Worm (Caenorhabditis elegans) whole organism, mixed stage, embryonic: Measurements from ENCODE around the gene C25E10.4.

Experiments
- blmp-1 ChIP-seq: fragments of 150-350 bp; optimal IDR thresholded peaks from 2 replicates; lab custom pipeline; 2014; ENCODE audit warnings: missing biosample characterization, missing genetic modification characterization
- ceh-39 ChIP-seq: fragments of 150-350 bp; optimal IDR thresholded peaks from 2 replicates; lab custom pipeline; 2014; ENCODE audit warnings: missing biosample characterization, missing genetic modification characterization
- ceh-43 ChIP-seq: fragments of 200-800 bp; sonication (Bioruptor generic); optimal IDR thresholded peaks from 2 replicates; lab custom pipeline; 2018; ENCODE audit warnings: mild to moderate bottlenecking, missing genetic modification characterization, moderate library complexity, missing compliant biosample characterization
- ceh-83 ChIP-seq: fragments of 200-800 bp; sonication (Bioruptor generic); optimal IDR thresholded peaks from 2 replicates; lab custom pipeline; 2018; ENCODE audit warnings: mild to moderate bottlenecking, missing genetic modification characterization, missing compliant biosample characterization
- ces-1 ChIP-seq: fragments of 150-350 bp; optimal IDR thresholded peaks from 2 replicates; lab custom pipeline; 2014; ENCODE audit warnings: missing biosample characterization, missing genetic modification reagents, missing genetic modification characterization
- cnd-1 ChIP-seq: fragments of 200-800 bp; sonication (Bioruptor generic); optimal IDR thresholded peaks from 2 replicates; lab custom pipeline; 2018; ENCODE audit warnings: mild to moderate bottlenecking, missing genetic modification characterization, missing compliant biosample characterization
- drap-1 ChIP-seq: fragments of 200-800 bp; sonication (Bioruptor generic); optimal IDR thresholded peaks from 3 replicates; lab custom pipeline; 2018; ENCODE audit warnings: mild to moderate bottlenecking, missing genetic modification characterization, missing compliant biosample characterization
- elt-3 ChIP-seq: fragments of 150-350 bp; optimal IDR thresholded peaks from 2 replicates; lab custom pipeline; 2014; ENCODE audit warnings: missing biosample characterization, missing genetic modification characterization
- flh-1 ChIP-seq: fragments of 200-800 bp; sonication (Bioruptor generic); optimal IDR thresholded peaks from 2 replicates; lab custom pipeline; 2018; ENCODE audit warnings: mild to moderate bottlenecking, missing genetic modification characterization, moderate library complexity, missing compliant biosample characterization
- ham-2 ChIP-seq: fragments of 200-800 bp; sonication (Bioruptor generic); optimal IDR thresholded peaks from 2 replicates; lab custom pipeline; 2018; ENCODE audit warnings: mild to moderate bottlenecking, missing genetic modification characterization, missing compliant biosample characterization
- hlh-1 ChIP-seq: fragments of 150-350 bp; optimal IDR thresholded peaks from 2 replicates; lab custom pipeline; 2014; ENCODE audit warnings: missing biosample characterization, missing genetic modification reagents, missing genetic modification characterization
- lin-13 ChIP-seq: fragments of 150-350 bp; optimal IDR thresholded peaks from 2 replicates; lab custom pipeline; 2014; ENCODE audit warnings: missing biosample characterization, missing genetic modification characterization
- lin-32 ChIP-seq: fragments of 200-800 bp; sonication (Bioruptor generic); optimal IDR thresholded peaks from 2 replicates; lab custom pipeline; 2018; ENCODE audit warnings: mild to moderate bottlenecking, missing genetic modification characterization, missing compliant biosample characterization
- lsy-2 ChIP-seq: fragments of 150-350 bp; optimal IDR thresholded peaks from 2 replicates; lab custom pipeline; 2014; ENCODE audit warnings: missing biosample characterization, missing genetic modification characterization
- mab-5 ChIP-seq: fragments of 150-350 bp; optimal IDR thresholded peaks from 2 replicates; lab custom pipeline; 2014; ENCODE audit warnings: missing biosample characterization, missing genetic modification characterization
- mls-2 ChIP-seq: sonication (generic microtip); optimal IDR thresholded peaks from 2 replicates; lab custom pipeline; 2016; ENCODE audit warnings: mild to moderate bottlenecking, missing genetic modification characterization, moderate library complexity, missing compliant biosample characterization
- nhr-12 ChIP-seq: fragments of 150-350 bp; optimal IDR thresholded peaks from 2 replicates; lab custom pipeline; 2014; ENCODE audit warnings: missing biosample characterization, missing genetic modification characterization
- nhr-2 ChIP-seq: fragments of 150-350 bp; optimal IDR thresholded peaks from 2 replicates; lab custom pipeline; 2014; ENCODE audit warnings: missing biosample characterization, missing genetic modification characterization
- nhr-237 ChIP-seq: fragments of 150-350 bp; optimal IDR thresholded peaks from 2 replicates; lab custom pipeline; 2014; ENCODE audit warnings: missing biosample characterization, missing genetic modification characterization
- nhr-28 ChIP-seq: fragments of 150-350 bp; optimal IDR thresholded peaks from 2 replicates; lab custom pipeline; 2014; ENCODE audit warnings: missing biosample characterization, missing genetic modification characterization
- nhr-76 ChIP-seq: sonication (generic microtip); optimal IDR thresholded peaks from 2 replicates; lab custom pipeline; 2017; ENCODE audit warnings: missing biosample characterization, missing genetic modification characterization
- pha-4 ChIP-seq: fragments of 150-350 bp; optimal IDR thresholded peaks from 2 replicates; lab custom pipeline; 2018; ENCODE audit warnings: missing biosample characterization, missing genetic modification reagents, missing genetic modification characterization
- snpc-4 ChIP-seq: fragments of 150-350 bp; optimal IDR thresholded peaks from 2 replicates; lab custom pipeline; 2014; ENCODE audit warnings: missing biosample characterization, missing genetic modification characterization
- sptf-1 ChIP-seq: sonication (generic microtip); optimal IDR thresholded peaks from 2 replicates; lab custom pipeline; 2017; ENCODE audit warnings: mild to moderate bottlenecking, missing genetic modification characterization, moderate library complexity, missing compliant biosample characterization
- tbx-8 ChIP-seq: fragments of 200-800 bp; sonication (Bioruptor generic); optimal IDR thresholded peaks from 2 replicates; lab custom pipeline; 2018; ENCODE audit warnings: mild to moderate bottlenecking, missing genetic modification characterization, moderate library complexity, missing compliant biosample characterization
- unc-120 ChIP-seq: sonication (generic microtip); optimal IDR thresholded peaks from 2 replicates; lab custom pipeline; 2017; ENCODE audit warnings: missing genetic modification characterization, missing compliant biosample characterization; ENCODE audit not compliant: poor library complexity, severe bottlenecking
- unc-39 ChIP-seq: fragments of 150-350 bp; optimal IDR thresholded peaks from 2 replicates; lab custom pipeline; 2014; ENCODE audit warnings: missing biosample characterization, missing genetic modification characterization
- unc-62 ChIP-seq: fragments of 150-350 bp; optimal IDR thresholded peaks from 2 replicates; lab custom pipeline; 2014; ENCODE audit warnings: missing biosample characterization, missing genetic modification reagents, missing genetic modification characterization
- zip-8 ChIP-seq: fragments of 150-350 bp; optimal IDR thresholded peaks from 2 replicates; lab custom pipeline; 2014; ENCODE audit warnings: missing biosample characterization, missing genetic modification characterization
- ztf-11 ChIP-seq: fragments of 150-350 bp; optimal IDR thresholded peaks from 2 replicates; lab custom pipeline; 2014; ENCODE audit warnings: missing biosample characterization, missing genetic modification characterization

Gene C25E10.4

DNA sequence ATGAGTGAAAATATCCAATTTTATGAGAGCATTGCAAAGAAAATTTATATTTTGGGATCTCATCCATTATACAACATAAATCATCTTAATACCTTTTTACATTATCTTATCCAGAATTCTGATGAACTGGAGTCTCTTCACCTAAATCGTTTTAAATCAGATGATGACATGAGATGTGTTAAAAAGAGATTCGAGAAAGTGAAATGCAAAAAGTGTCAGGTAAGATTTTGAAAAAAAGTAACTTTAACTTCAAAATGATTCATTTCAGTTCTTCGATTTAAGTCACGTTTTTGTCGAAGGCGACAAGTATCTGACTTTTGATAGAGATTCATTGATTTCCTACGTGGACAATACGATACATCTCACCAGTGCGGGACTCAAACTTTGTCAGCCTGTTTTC, 14.5 kb upstream of the C25E10.4 start:
- TF ChIP-seq blmp-1 (tag; lab: Kevin White, UChicago) (no peak), flh-1 (GFP tag; lab: Kevin White, UChicago) (no peak), nhr-12 (no peak), nhr-2 (tag; lab: Kevin White, UChicago) (no peak), unc-39 (tag; lab: Kevin White, UChicago) (no peak), nhr-28 (tag; lab: Kevin White, UChicago) (no peak), lin-13 (tag; lab: Kevin White, UChicago) (no peak), lsy-2 (tag; lab: Kevin White, UChicago) (no peak)

DNA sequence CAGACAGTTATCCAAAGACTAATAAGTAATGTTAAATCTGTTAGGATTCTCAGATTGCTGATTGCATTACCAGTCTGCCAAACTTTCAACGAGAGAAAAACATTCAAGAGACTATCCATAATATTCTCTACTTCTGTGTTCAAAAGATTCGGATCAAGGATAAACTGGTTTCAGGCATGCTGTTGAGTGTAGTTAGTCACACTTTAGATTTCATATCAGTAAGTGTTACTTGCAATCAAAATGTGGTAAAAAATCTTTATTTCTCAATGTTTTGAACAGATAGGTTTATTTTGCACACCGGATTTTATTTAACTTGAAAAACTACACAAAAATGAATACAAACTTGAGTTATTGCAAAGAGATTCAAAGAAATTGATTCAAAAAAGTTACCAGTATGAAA, 11.3 kb upstream of the C25E10.4 start, which contains the start of gene oac-41:
Gene oac-41 (minus strand): TSS at position 101 of the 400 bp plus-strand sequence.
- TF ChIP-seq cnd-1 (tag; lab: Kevin White, UChicago) (no peak), sptf-1 (no peak), ces-1 (GFP tag; lab: Kevin White, UChicago) (no peak), nhr-237 (tag; lab: Kevin White, UChicago) (no peak)

DNA sequence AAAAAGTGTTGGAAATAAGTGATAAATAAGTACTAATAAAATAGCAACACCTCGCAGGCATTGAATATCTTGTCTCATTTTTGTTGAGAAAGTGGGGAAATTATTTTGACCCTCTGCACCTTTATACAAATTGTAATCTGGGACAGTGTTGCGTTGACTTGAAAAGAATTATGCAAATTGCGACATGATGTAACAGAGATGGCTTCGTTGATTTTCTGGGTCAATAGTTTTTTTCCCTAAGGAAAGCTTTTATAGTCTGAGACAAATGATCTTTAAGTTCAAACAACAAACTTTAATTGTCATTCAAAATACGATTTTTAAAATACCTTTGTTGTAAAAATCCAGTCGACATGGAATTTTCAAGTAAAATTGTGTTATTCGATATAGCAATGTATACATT, 8.7 kb upstream of the C25E10.4 start, which contains the start of gene bus-1:
Gene bus-1 (minus strand): TSS at position 101 of the 400 bp plus-strand sequence.
- no peak for TF ChIP-seq flh-1 (GFP tag; lab: Kevin White, UChicago)
- TF ChIP-seq pha-4 (tag; lab: Kevin White, UChicago), result no peak
- TF ChIP-seq nhr-76 (tag; lab: Kevin White, UChicago), result no peak
- TF ChIP-seq drap-1, result no peak
- TF ChIP-seq ces-1 (GFP tag; lab: Kevin White, UChicago), result no peak
- TF ChIP-seq sptf-1, result no peak
- no peak for TF ChIP-seq ceh-43
- no peak for TF ChIP-seq ceh-83
- TF ChIP-seq tbx-8 (GFP tag; lab: Kevin White, UChicago), result no peak
- no peak for TF ChIP-seq cnd-1 (tag; lab: Kevin White, UChicago)
- TF ChIP-seq unc-62 (GFP tag; lab: Kevin White, UChicago), result no peak
- no peak for TF ChIP-seq blmp-1 (tag; lab: Kevin White, UChicago)
- no peak for TF ChIP-seq ceh-39 (tag; lab: Kevin White, UChicago)
- TF ChIP-seq ham-2, result no peak
- TF ChIP-seq nhr-2 (tag; lab: Kevin White, UChicago), result no peak
- TF ChIP-seq unc-39 (tag; lab: Kevin White, UChicago), result no peak
- TF ChIP-seq ztf-11 (tag; lab: Kevin White, UChicago), result no peak
- no peak for TF ChIP-seq unc-120 (tag; lab: Kevin White, UChicago)

DNA sequence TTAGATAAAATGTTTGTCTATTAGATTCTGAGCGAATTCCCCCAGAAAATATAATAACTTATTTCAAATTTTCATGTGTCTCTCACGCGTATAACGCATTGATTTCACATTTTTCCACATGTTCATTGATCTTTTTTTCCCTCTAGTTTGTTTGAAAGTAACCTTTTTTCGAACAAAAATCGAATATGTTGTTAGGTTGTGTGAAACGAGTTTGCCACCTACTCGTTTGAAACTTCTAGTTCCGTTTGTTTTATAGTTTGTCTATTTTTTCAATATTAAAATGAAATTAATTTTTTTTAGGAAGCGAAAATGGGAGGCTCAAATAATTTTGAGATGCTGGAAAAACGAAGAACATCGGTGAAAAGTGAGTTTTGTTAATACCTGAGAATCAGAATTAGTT, 3.1 kb upstream of the C25E10.4 start, which contains the start of gene C25E10.5:
Gene C25E10.5 (plus strand): TSS at position 301 of the 400 bp plus-strand sequence.
- no peak for TF ChIP-seq unc-120 (tag; lab: Kevin White, UChicago)
- no peak for TF ChIP-seq nhr-12
- no peak for TF ChIP-seq nhr-237 (tag; lab: Kevin White, UChicago)
- no peak for TF ChIP-seq lin-13 (tag; lab: Kevin White, UChicago)
- no peak for TF ChIP-seq nhr-28 (tag; lab: Kevin White, UChicago)
- no peak for TF ChIP-seq blmp-1 (tag; lab: Kevin White, UChicago)
- TF ChIP-seq elt-3 (tag; lab: Kevin White, UChicago), result no peak
- no peak for TF ChIP-seq snpc-4 (tag; lab: Kevin White, UChicago)
- no peak for TF ChIP-seq mab-5 (tag; lab: Kevin White, UChicago)
- TF ChIP-seq cnd-1 (tag; lab: Kevin White, UChicago), result no peak
- TF ChIP-seq lin-32 (GFP tag; lab: Kevin White, UChicago), result no peak
- no peak for TF ChIP-seq pha-4 (tag; lab: Kevin White, UChicago)
- TF ChIP-seq nhr-2 (tag; lab: Kevin White, UChicago), result no peak
- no peak for TF ChIP-seq ztf-11 (tag; lab: Kevin White, UChicago)
- TF ChIP-seq flh-1 (GFP tag; lab: Kevin White, UChicago), result no peak
- no peak for TF ChIP-seq lsy-2 (tag; lab: Kevin White, UChicago)
- no peak for TF ChIP-seq ceh-39 (tag; lab: Kevin White, UChicago)
- no peak for TF ChIP-seq unc-62 (GFP tag; lab: Kevin White, UChicago)
- TF ChIP-seq zip-8, result no peak
- no peak for TF ChIP-seq ceh-43

DNA sequence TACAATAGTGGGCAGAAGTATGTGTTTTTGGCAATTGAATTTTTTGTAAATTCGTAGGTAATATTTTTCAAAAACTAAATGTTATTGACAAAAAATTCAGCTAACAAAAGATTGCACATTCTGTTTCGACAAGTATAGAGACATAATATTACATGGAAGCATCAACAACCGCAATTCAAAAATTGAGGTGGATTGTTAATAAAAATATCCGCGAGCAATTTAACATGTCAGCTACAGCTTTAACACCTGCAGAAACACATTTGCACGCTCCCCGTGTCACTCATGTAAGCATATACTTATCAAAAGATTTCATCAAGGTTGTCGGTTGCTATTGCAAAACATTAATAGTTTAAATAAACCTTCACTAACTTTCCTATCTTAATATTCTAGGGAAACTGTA, 2.3 kb downstream of the C25E10.4 start, which contains the start of gene srsx-34:
Gene srsx-34 (plus strand): TSS at position 301 of the 400 bp plus-strand sequence.
- TF ChIP-seq zip-8 (no peak), lsy-2 (tag; lab: Kevin White, UChicago) (no peak), elt-3 (tag; lab: Kevin White, UChicago) (no peak), mls-2 (no peak), hlh-1 (tag; lab: Kevin White, UChicago) (no peak), ces-1 (GFP tag; lab: Kevin White, UChicago) (no peak), flh-1 (GFP tag; lab: Kevin White, UChicago) (no peak), nhr-2 (tag; lab: Kevin White, UChicago) (no peak), nhr-28 (tag; lab: Kevin White, UChicago) (no peak), unc-39 (tag; lab: Kevin White, UChicago) (no peak)
